Worm (Caenorhabditis elegans) whole organism, young adult: ENCODE data around the gene C06G4.4.
A peak's percentile ranks its signal among the peaks of the same experiment; 100 is the strongest.

Experiments
- B0019.2 ChIP-seq: fragments of 200-800 bp; sonication (Bioruptor generic); conservative IDR thresholded peaks from 2 replicates; pipeline ENCODE4 v1.3.6; 2022; ENCODE audit warnings: missing genetic modification reagents, missing genetic modification characterization, missing compliant biosample characterization
- B0261.1 ChIP-seq: sonication (generic microtip); optimal IDR thresholded peaks from 2 replicates; lab custom pipeline; 2016; ENCODE audit warnings: mild to moderate bottlenecking, missing genetic modification characterization, moderate library complexity, missing compliant biosample characterization
- C06A6.2 ChIP-seq: fragments of 200-800 bp; sonication (Bioruptor generic); conservative IDR thresholded peaks from 2 replicates; pipeline ENCODE4 v1.3.6; 2022; ENCODE audit warnings: missing genetic modification characterization, missing compliant biosample characterization
- C17E4.6 ChIP-seq: fragments of 200-800 bp; sonication (Bioruptor generic); IDR thresholded peaks from 2 replicates; pipeline ENCODE4 v1.3.6; 2022; ENCODE audit warnings: missing genetic modification reagents, missing genetic modification characterization, missing compliant biosample characterization
- D2030.7 ChIP-seq: fragments of 200-800 bp; sonication (Bioruptor generic); IDR thresholded peaks from 2 replicates; pipeline ENCODE4 v1.3.6; 2022; ENCODE audit warnings: missing genetic modification reagents, missing genetic modification characterization, missing compliant biosample characterization
- F22D6.2 ChIP-seq: sonication (generic microtip); optimal IDR thresholded peaks from 2 replicates; lab custom pipeline; 2016; ENCODE audit warnings: mild to moderate bottlenecking, missing genetic modification characterization, missing compliant biosample characterization
- F49E8.2 ChIP-seq: sonication (generic microtip); optimal IDR thresholded peaks from 3 replicates; lab custom pipeline; 2017; ENCODE audit warnings: missing genetic modification characterization, mild to moderate bottlenecking, missing compliant biosample characterization, antibody characterized with exemption, moderate library complexity; ENCODE audit not compliant: insufficient read depth
- F57C9.4 ChIP-seq: sonication (generic microtip); optimal IDR thresholded peaks from 2 replicates; lab custom pipeline; 2017; ENCODE audit warnings: mild to moderate bottlenecking, missing genetic modification characterization, missing compliant biosample characterization
- K12H6.12 ChIP-seq: fragments of 200-800 bp; sonication (Bioruptor generic); optimal IDR thresholded peaks from 2 replicates; lab custom pipeline; 2018; ENCODE audit warnings: mild to moderate bottlenecking, missing genetic modification characterization, missing compliant biosample characterization
- Y53F4B.3 ChIP-seq: fragments of 200-800 bp; sonication (Bioruptor generic); IDR thresholded peaks from 2 replicates; pipeline ENCODE4 v1.3.6; 2022; ENCODE audit warnings: missing genetic modification reagents, missing genetic modification characterization, missing compliant biosample characterization
- Y67H2A.10 ChIP-seq: fragments of 200-800 bp; sonication (Bioruptor generic); conservative IDR thresholded peaks from 2 replicates; pipeline ENCODE4 v1.3.6; 2022; ENCODE audit warnings: missing genetic modification reagents, missing genetic modification characterization, missing compliant biosample characterization
- ZK185.1 ChIP-seq: sonication (generic microtip); optimal IDR thresholded peaks from 2 replicates; lab custom pipeline; 2016; ENCODE audit warnings: mild to moderate bottlenecking, missing genetic modification characterization, missing compliant biosample characterization; ENCODE audit not compliant: poor library complexity, severe bottlenecking
- akir-1 ChIP-seq: fragments of 200-800 bp; sonication (Bioruptor generic); optimal IDR thresholded peaks from 2 replicates; lab custom pipeline; 2018; ENCODE audit warnings: mild to moderate bottlenecking, missing genetic modification characterization, moderate library complexity, missing compliant biosample characterization
- athp-1 ChIP-seq: sonication (generic microtip); optimal IDR thresholded peaks from 2 replicates; lab custom pipeline; 2017; ENCODE audit warnings: mild to moderate bottlenecking, missing genetic modification characterization, missing compliant biosample characterization
- bed-1 ChIP-seq: fragments of 200-800 bp; sonication (Bioruptor generic); IDR thresholded peaks from 2 replicates; pipeline ENCODE4 v1.3.6; 2022; ENCODE audit warnings: missing genetic modification reagents, missing genetic modification characterization, missing compliant biosample characterization
- ccch-3 ChIP-seq: fragments of 200-800 bp; sonication (Bioruptor generic); optimal IDR thresholded peaks from 2 replicates; lab custom pipeline; 2018; ENCODE audit warnings: mild to moderate bottlenecking, missing genetic modification characterization, missing compliant biosample characterization
- cebp-2 ChIP-seq: fragments of 200-800 bp; sonication (Bioruptor generic); IDR thresholded peaks from 2 replicates; pipeline ENCODE4 v1.3.6; 2022; ENCODE audit warnings: missing genetic modification characterization, missing compliant biosample characterization
- ceh-40 ChIP-seq: fragments of 200-800 bp; sonication (Bioruptor generic); IDR thresholded peaks from 2 replicates; pipeline ENCODE4 v1.3.6; 2022; ENCODE audit warnings: missing genetic modification characterization, missing compliant biosample characterization
- ceh-79 ChIP-seq: sonication (generic microtip); optimal IDR thresholded peaks from 2 replicates; lab custom pipeline; 2017; ENCODE audit warnings: mild to moderate bottlenecking, missing genetic modification characterization, missing compliant biosample characterization
- dox-1 ChIP-seq: fragments of 200-800 bp; sonication (Bioruptor generic); IDR thresholded peaks from 2 replicates; pipeline ENCODE4 v1.3.6; 2022; ENCODE audit warnings: missing genetic modification reagents, missing genetic modification characterization, missing compliant biosample characterization
- egl-18 ChIP-seq: fragments of 200-800 bp; sonication (Bioruptor generic); IDR thresholded peaks from 2 replicates; pipeline ENCODE4 v1.3.6; 2022; ENCODE audit warnings: missing genetic modification reagents, missing genetic modification characterization, missing compliant biosample characterization
- fkh-3 ChIP-seq: sonication (generic microtip); optimal IDR thresholded peaks from 2 replicates; lab custom pipeline; 2016; ENCODE audit warnings: mild to moderate bottlenecking, missing genetic modification characterization, missing compliant biosample characterization
- gei-17 ChIP-seq: fragments of 200-800 bp; sonication (Bioruptor generic); optimal IDR thresholded peaks from 2 replicates; lab custom pipeline; 2018; ENCODE audit warnings: mild to moderate bottlenecking, missing genetic modification characterization, missing compliant biosample characterization
- hlh-26 ChIP-seq: fragments of 200-800 bp; sonication (Bioruptor generic); conservative IDR thresholded peaks from 2 replicates; pipeline ENCODE4 v1.3.6; 2022; ENCODE audit warnings: missing genetic modification reagents, missing genetic modification characterization, missing compliant biosample characterization
- lag-1 ChIP-seq: fragments of 200-800 bp; sonication (Bioruptor generic); IDR thresholded peaks from 2 replicates; pipeline ENCODE4 v1.3.6; 2022; ENCODE audit warnings: missing genetic modification reagents, missing genetic modification characterization, missing compliant biosample characterization
- lin-26 ChIP-seq: fragments of 200-800 bp; sonication (Bioruptor generic); IDR thresholded peaks from 2 replicates; pipeline ENCODE4 v1.3.6; 2022; ENCODE audit warnings: missing genetic modification reagents, missing genetic modification characterization, missing compliant biosample characterization
- lin-54 ChIP-seq: fragments of 200-800 bp; sonication (Bioruptor generic); optimal IDR thresholded peaks from 2 replicates; lab custom pipeline; 2018; ENCODE audit warnings: mild to moderate bottlenecking, missing genetic modification characterization, missing compliant biosample characterization
- lir-1 ChIP-seq: fragments of 200-800 bp; sonication (Bioruptor generic); conservative IDR thresholded peaks from 2 replicates; pipeline ENCODE4 v1.3.6; 2022; ENCODE audit warnings: missing genetic modification reagents, missing genetic modification characterization, missing compliant biosample characterization
- lsl-1 ChIP-seq: fragments of 200-800 bp; sonication (Bioruptor generic); optimal IDR thresholded peaks from 2 replicates; lab custom pipeline; 2018; ENCODE audit warnings: mild to moderate bottlenecking, missing genetic modification characterization, moderate library complexity, missing compliant biosample characterization
- lsy-27 ChIP-seq: sonication (generic microtip); optimal IDR thresholded peaks from 2 replicates; lab custom pipeline; 2017; ENCODE audit warnings: missing genetic modification characterization, mild to moderate bottlenecking, missing compliant biosample characterization, antibody characterized with exemption, missing genotype, borderline replicate concordance; ENCODE audit not compliant: insufficient read depth
- madf-10 ChIP-seq: sonication (generic microtip); optimal IDR thresholded peaks from 2 replicates; lab custom pipeline; 2016; ENCODE audit warnings: mild to moderate bottlenecking, missing genetic modification characterization, missing compliant biosample characterization
- madf-3 ChIP-seq: fragments of 200-800 bp; sonication (Bioruptor generic); IDR thresholded peaks from 2 replicates; pipeline ENCODE4 v1.3.6; 2022; ENCODE audit warnings: missing genetic modification reagents, missing genetic modification characterization, missing compliant biosample characterization
- madf-6 ChIP-seq: fragments of 200-800 bp; sonication (Bioruptor generic); IDR thresholded peaks from 2 replicates; pipeline ENCODE4 v1.3.6; 2022; ENCODE audit warnings: missing genetic modification reagents, missing genetic modification characterization, missing compliant biosample characterization
- madf-8 ChIP-seq: fragments of 200-800 bp; sonication (Bioruptor generic); conservative IDR thresholded peaks from 2 replicates; pipeline ENCODE4 v1.3.6; 2022; ENCODE audit warnings: missing genetic modification reagents, missing genetic modification characterization, missing compliant biosample characterization
- nfyb-1 ChIP-seq: fragments of 200-800 bp; sonication (Bioruptor generic); IDR thresholded peaks from 2 replicates; pipeline ENCODE4 v1.3.6; 2022; ENCODE audit warnings: missing genetic modification reagents, missing genetic modification characterization, missing compliant biosample characterization
- nhr-179 ChIP-seq: sonication (generic microtip); optimal IDR thresholded peaks from 2 replicates; lab custom pipeline; 2016; ENCODE audit warnings: mild to moderate bottlenecking, missing genetic modification characterization, missing compliant biosample characterization
- nhr-80 ChIP-seq: sonication (generic microtip); optimal IDR thresholded peaks from 2 replicates; lab custom pipeline; 2016; ENCODE audit warnings: missing genetic modification characterization, missing compliant biosample characterization
- rpc-1 ChIP-seq, 2 experiments: fragments of 150-350 bp in 1 of 2; sonication (generic microtip) in 1 of 2; optimal IDR thresholded peaks; 2 replicates each; lab custom pipeline; 2014 to 2018; ENCODE audit warnings: missing biosample characterization in 1 of 2, missing genetic modification characterization in 1 of 2, missing genetic modification reagents in 1 of 2, missing genotype in 1 of 2
- snpc-3.4 ChIP-seq: sonication (generic microtip); optimal IDR thresholded peaks from 2 replicates; lab custom pipeline; 2017; ENCODE audit warnings: missing genetic modification characterization, mild to moderate bottlenecking, missing compliant biosample characterization, antibody characterized with exemption, moderate library complexity, missing genotype, missing genetic modification reagents
- somi-1 ChIP-seq: fragments of 200-800 bp; sonication (Bioruptor generic); optimal IDR thresholded peaks from 2 replicates; lab custom pipeline; 2018; ENCODE audit warnings: mild to moderate bottlenecking, missing genetic modification characterization, missing compliant biosample characterization
- sptf-2 ChIP-seq: fragments of 200-800 bp; sonication (Bioruptor generic); optimal IDR thresholded peaks from 2 replicates; lab custom pipeline; 2018; ENCODE audit warnings: mild to moderate bottlenecking, missing genetic modification characterization, missing compliant biosample characterization
- unc-130 ChIP-seq: sonication (generic microtip); optimal IDR thresholded peaks from 2 replicates; lab custom pipeline; 2016; ENCODE audit warnings: missing genetic modification reagents, missing genetic modification characterization, missing compliant biosample characterization
- unc-62 ChIP-seq: fragments of 150-350 bp; optimal IDR thresholded peaks from 2 replicates; lab custom pipeline; 2014; ENCODE audit warnings: missing biosample characterization, missing genetic modification reagents, missing genetic modification characterization
- zim-3 ChIP-seq: sonication (generic microtip); optimal IDR thresholded peaks from 2 replicates; lab custom pipeline; 2017; ENCODE audit warnings: mild to moderate bottlenecking, missing genetic modification characterization, moderate library complexity, missing compliant biosample characterization
- ztf-26 ChIP-seq: sonication (generic microtip); optimal IDR thresholded peaks from 2 replicates; lab custom pipeline; 2017; ENCODE audit warnings: missing genetic modification characterization, missing compliant biosample characterization

The C06G4.4 gene

ce11 chrIII:7973968-7974607 is 3.5 kb downstream of the C06G4.4 start (continued):
- TF ChIP-seq Y67H2A.10 (GFP tag; lab: Robert Waterston, UW), result no peak
- TF ChIP-seq, all 124 proteins: peak for 11

DNA sequence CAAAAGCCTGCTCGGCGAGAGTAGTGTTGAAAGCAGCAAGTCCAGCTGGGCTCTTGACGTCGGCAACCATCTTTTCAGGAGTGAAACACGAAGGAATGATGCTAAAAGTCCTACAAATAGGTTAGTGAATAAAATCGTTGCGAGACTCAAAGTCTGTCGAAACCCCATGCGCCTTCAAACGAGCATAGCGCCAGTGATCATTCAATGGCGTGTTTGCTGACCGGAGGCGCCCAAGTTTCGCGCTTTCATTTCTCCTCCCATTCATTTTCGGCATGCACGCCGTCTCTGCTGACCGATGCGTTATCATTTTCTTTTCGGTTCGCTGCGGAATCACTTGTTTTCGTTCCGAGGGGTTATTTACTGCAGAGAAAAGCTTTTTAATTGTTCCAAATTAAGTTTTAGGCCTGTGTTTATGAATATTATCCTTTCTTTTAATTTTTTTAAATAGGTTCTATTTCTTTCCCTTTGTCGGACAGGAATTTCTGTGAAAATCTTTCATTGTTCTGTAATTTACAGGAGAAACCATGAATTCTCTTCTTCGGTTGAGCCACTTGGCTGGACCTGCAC is 4.3 kb downstream of the C06G4.4 start, which contains the start of the genes eef-1B.1 and aco-2:
eef-1B.1 (minus strand) TSS at position 186 of the 567 bp plus-strand sequence.
aco-2 (plus strand) TSS at position 517 of the 567 bp plus-strand sequence.
- TF ChIP-seq lsl-1 (GFP tag; lab: Kevin White, UChicago), result peak; percentile 72
- peak; percentile 93 for TF ChIP-seq ZK185.1 (tag; lab: Kevin White, UChicago)
- TF ChIP-seq athp-1, result peak; percentile 3
- TF ChIP-seq lir-1 (GFP tag; lab: Robert Waterston, UW), result peak; percentile 42; the same call in 1 of the 2 replicates
- no peak for TF ChIP-seq nhr-179
- no peak for TF ChIP-seq C17E4.6 (GFP tag; lab: Robert Waterston, UW)
- TF ChIP-seq akir-1 (GFP tag; lab: Kevin White, UChicago), result no peak
- TF ChIP-seq zim-3 (tag; lab: Kevin White, UChicago), result no peak
- TF ChIP-seq fkh-3 (tag; lab: Kevin White, UChicago), result no peak
- no peak for TF ChIP-seq unc-62 (GFP tag; lab: Kevin White, UChicago)
- TF ChIP-seq madf-6 (GFP tag; lab: Robert Waterston, UW), result peak; percentile 84
- TF ChIP-seq rpc-1 (optimal IDR thresholded peaks at IDR 0.05; lab: Kevin White, UChicago), result no peak
- TF ChIP-seq rpc-1 (tag; optimal IDR thresholded peaks at IDR 0.05; lab: Kevin White, UChicago), result no peak
- TF ChIP-seq K12H6.12, result peak; percentile 52
- no peak for TF ChIP-seq snpc-3.4 (tag; lab: Kevin White, UChicago)
- TF ChIP-seq madf-10 (tag; lab: Kevin White, UChicago), result peak; percentile 52
- TF ChIP-seq dox-1, result peak; percentile 88
- no peak for TF ChIP-seq ceh-79 (tag; lab: Kevin White, UChicago)
- TF ChIP-seq lag-1, result no peak
- no peak for TF ChIP-seq lsy-27
- TF ChIP-seq madf-8, result peak; percentile 56; the same call in 1 of the 2 replicates
- no peak for TF ChIP-seq F57C9.4 (tag; lab: Kevin White, UChicago)
- TF ChIP-seq sptf-2 (GFP tag; lab: Kevin White, UChicago), result no peak
- no peak for TF ChIP-seq hlh-26 (GFP tag; lab: Robert Waterston, UW)
- TF ChIP-seq nhr-80, result peak; percentile 94
- TF ChIP-seq cebp-2 (GFP tag; lab: Robert Waterston, UW), result no peak
- TF ChIP-seq bed-1 (GFP tag; lab: Robert Waterston, UW), result no peak
- TF ChIP-seq ccch-3, result no peak
- TF ChIP-seq gei-17, result peak; percentile 54
- TF ChIP-seq B0019.2 (GFP tag; lab: Robert Waterston, UW), result no peak
- peak; percentile 33 for TF ChIP-seq unc-130 (GFP tag; lab: Kevin White, UChicago)
- no peak for TF ChIP-seq ceh-40 (GFP tag; lab: Robert Waterston, UW)
- TF ChIP-seq F22D6.2 (tag; lab: Kevin White, UChicago), result no peak
- TF ChIP-seq lin-26 (GFP tag; lab: Robert Waterston, UW), result no peak
- TF ChIP-seq ztf-26, result peak; percentile 74
- peak; percentile 56 for TF ChIP-seq D2030.7 (GFP tag; lab: Robert Waterston, UW)
- TF ChIP-seq egl-18 (GFP tag; lab: Robert Waterston, UW), result no peak
- TF ChIP-seq B0261.1 (tag; lab: Kevin White, UChicago), result no peak
- TF ChIP-seq Y53F4B.3 (GFP tag; lab: Robert Waterston, UW), result no peak
- no peak for TF ChIP-seq F49E8.2
- no peak for TF ChIP-seq somi-1 (GFP tag; lab: Kevin White, UChicago)
- TF ChIP-seq lin-54 (GFP tag; lab: Kevin White, UChicago), result peak; percentile 86
- TF ChIP-seq nfyb-1 (GFP tag; lab: Robert Waterston, UW), result peak; percentile 85
- TF ChIP-seq madf-3 (GFP tag; lab: Robert Waterston, UW), result peak; percentile 92
- TF ChIP-seq C06A6.2 (GFP tag; lab: Robert Waterston, UW), result peak; percentile 64; the same call in 1 of the 2 replicates
